Worm (Caenorhabditis elegans) whole organism, L4/young adult: Measurements from ENCODE around the gene C14A4.8.

Experiments used
- W03F9.2 ChIP-seq: fragments of 150-350 bp; optimal IDR thresholded peaks from 2 replicates; lab custom pipeline; 2014; ENCODE audit warnings: missing biosample characterization, missing genetic modification characterization
- dao-5 ChIP-seq: sonication (generic microtip); optimal IDR thresholded peaks from 2 replicates; lab custom pipeline; 2016; ENCODE audit warnings: missing genotype, missing genetic modification characterization, moderate library complexity, missing compliant biosample characterization
- him-1 ChIP-seq: sonication (generic microtip); optimal IDR thresholded peaks from 2 replicates; lab custom pipeline; 2016; ENCODE audit warnings: missing genotype, missing genetic modification reagents, missing genetic modification characterization, missing compliant biosample characterization

ce11 chrII:10580833-10581232 lies 17.1 kb downstream of the C14A4.8 start, which contains the start of gene dap-3:
- no peak for TF ChIP-seq him-1 (tag; lab: Kevin White, UChicago)
- no peak for TF ChIP-seq dao-5 (tag; lab: Kevin White, UChicago)
- TF ChIP-seq W03F9.2 (tag; lab: Kevin White, UChicago) = no peak
